Worm (Caenorhabditis elegans) whole organism, late embryonic: ENCODE data around the gene rbm-26.

Source experiments
- ama-1 ChIP-seq: fragments of 150-350 bp; optimal IDR thresholded peaks from 2 replicates; lab custom pipeline; 2014
- ttx-3 ChIP-seq: sonication (generic microtip); optimal IDR thresholded peaks from 2 replicates; lab custom pipeline; 2016; ENCODE audit warnings: missing genetic modification reagents, missing genetic modification characterization, missing compliant biosample characterization
- unc-86 ChIP-seq: sonication (generic microtip); optimal IDR thresholded peaks from 2 replicates; lab custom pipeline; 2016; ENCODE audit warnings: missing genetic modification characterization, missing compliant biosample characterization

- TF ChIP-seq ama-1 (lab: Kevin White, UChicago): no peak
- TF ChIP-seq unc-86 (tag; lab: Kevin White, UChicago): no peak
- TF ChIP-seq ttx-3: no peak
These were observed 16.5 kb downstream of the rbm-26 start, which contains the start of gene egg-1 for ce11 chrIII:5727827-5728226.
